Worm (Caenorhabditis elegans): ENCODE results near the gene Y49F6B.6.

The Y49F6B.6 gene

ce11 chrII:3520988-3521850 lies 48.3 kb downstream of the Y49F6B.6 start, which contains the start of gene W09G10.9:
Gene W09G10.9 (plus strand): TSS chrII:3521800.
- peak; percentile 48 for TF ChIP-seq flh-1 (GFP tag; optimal IDR thresholded peaks at IDR 0.05)
- TF ChIP-seq unc-120 (tag; optimal IDR thresholded peaks at IDR 0.05; ENCODE audit: poor library complexity, severe bottlenecking): peak; percentile 70
- no peak for TF ChIP-seq blmp-1 (tag; optimal IDR thresholded peaks at IDR 0.05)
- peak; percentile 91 for TF ChIP-seq mls-2 (tag; optimal IDR thresholded peaks at IDR 0.05)
- TF ChIP-seq ztf-11 (tag; optimal IDR thresholded peaks at IDR 0.05): peak; percentile 33
- TF ChIP-seq lin-13 (tag; optimal IDR thresholded peaks at IDR 0.05): peak; percentile 28
- TF ChIP-seq nhr-12 (tag; optimal IDR thresholded peaks at IDR 0.05): no peak
- TF ChIP-seq lin-32 (GFP tag; optimal IDR thresholded peaks at IDR 0.05): peak; percentile 72
- TF ChIP-seq nhr-76 (tag; optimal IDR thresholded peaks at IDR 0.05): no peak
- peak; percentile 34 for TF ChIP-seq lsy-2 (tag; optimal IDR thresholded peaks at IDR 0.05)
- peak; percentile 41 for TF ChIP-seq nhr-237 (tag; optimal IDR thresholded peaks at IDR 0.05)
- TF ChIP-seq bed-3 (GFP tag; optimal IDR thresholded peaks at IDR 0.05): peak; percentile 70
- peak; percentile 30 for TF ChIP-seq mep-1 (tag; optimal IDR thresholded peaks at IDR 0.05)
- TF ChIP-seq mab-5 (tag; optimal IDR thresholded peaks at IDR 0.05): no peak
- peak; percentile 50 for TF ChIP-seq hlh-1 (tag; optimal IDR thresholded peaks at IDR 0.05)
- no peak for TF ChIP-seq unc-39 (tag; optimal IDR thresholded peaks at IDR 0.05)
- no peak for TF ChIP-seq ceh-39 (tag; optimal IDR thresholded peaks at IDR 0.05)
- peak; percentile 79 for TF ChIP-seq ceh-43 (GFP tag; optimal IDR thresholded peaks at IDR 0.05)
- TF ChIP-seq sptf-1 (tag; optimal IDR thresholded peaks at IDR 0.05): peak; percentile 94
- TF ChIP-seq drap-1 (GFP tag; optimal IDR thresholded peaks at IDR 0.05): peak; percentile 85
- TF ChIP-seq nhr-2 (tag; optimal IDR thresholded peaks at IDR 0.05): no peak
- TF ChIP-seq ham-2 (GFP tag; optimal IDR thresholded peaks at IDR 0.05): peak; percentile 80
- no peak for TF ChIP-seq elt-3 (tag; optimal IDR thresholded peaks at IDR 0.05)
- peak; percentile 70 for TF ChIP-seq sem-2 (GFP tag; optimal IDR thresholded peaks at IDR 0.05)
- TF ChIP-seq nhr-28 (tag; optimal IDR thresholded peaks at IDR 0.05): peak; percentile 1
- TF ChIP-seq ceh-83 (GFP tag; optimal IDR thresholded peaks at IDR 0.05): peak; percentile 91
- TF ChIP-seq M03D4.4 (tag; optimal IDR thresholded peaks at IDR 0.05): peak; percentile 89
- no peak for TF ChIP-seq unc-62 (GFP tag; optimal IDR thresholded peaks at IDR 0.05)
- no peak for TF ChIP-seq elt-1 (tag; optimal IDR thresholded peaks at IDR 0.05; ENCODE audit: borderline replicate concordance, insufficient read depth)
- TF ChIP-seq tbx-8 (GFP tag; optimal IDR thresholded peaks at IDR 0.05): peak; percentile 51
- no peak for TF ChIP-seq zip-8 (tag; optimal IDR thresholded peaks at IDR 0.05)
- TF ChIP-seq pha-4 (tag; optimal IDR thresholded peaks at IDR 0.05): no peak
- TF ChIP-seq ces-1 (GFP tag; optimal IDR thresholded peaks at IDR 0.05): peak; percentile 29
- no peak for TF ChIP-seq snpc-4 (tag; optimal IDR thresholded peaks at IDR 0.05)
- TF ChIP-seq cnd-1 (tag; optimal IDR thresholded peaks at IDR 0.05): peak; percentile 85
